Worm (Caenorhabditis elegans) whole organism, L3 larva: Measurements from ENCODE around the gene K08F8.15.

Experiments
- R02D3.7 ChIP-seq: fragments of 150-350 bp; optimal IDR thresholded peaks from 2 replicates; lab custom pipeline; 2014; ENCODE audit warnings: missing biosample characterization, missing genetic modification characterization
- ZK546.5 ChIP-seq: sonication (generic microtip); optimal IDR thresholded peaks from 2 replicates; lab custom pipeline; 2017; ENCODE audit warnings: missing biosample characterization, missing genetic modification characterization
- aly-2 ChIP-seq: fragments of 150-350 bp; optimal IDR thresholded peaks from 2 replicates; lab custom pipeline; 2014; ENCODE audit warnings: missing biosample characterization, missing genetic modification characterization
- ama-1 ChIP-seq: fragments of 150-350 bp; optimal IDR thresholded peaks from 2 replicates; lab custom pipeline; 2018
- ceh-16 ChIP-seq: sonication (generic microtip); optimal IDR thresholded peaks from 2 replicates; lab custom pipeline; 2017; ENCODE audit warnings: missing biosample characterization, missing genetic modification characterization
- ceh-28 ChIP-seq: fragments of 150-350 bp; optimal IDR thresholded peaks from 2 replicates; lab custom pipeline; 2014; ENCODE audit warnings: missing biosample characterization, missing genetic modification reagents, missing genetic modification characterization
- daf-12 ChIP-seq: fragments of 150-350 bp; optimal IDR thresholded peaks from 2 replicates; lab custom pipeline; 2014; ENCODE audit warnings: missing biosample characterization, missing genetic modification reagents, missing genetic modification characterization
- egl-27 ChIP-seq: sonication (generic microtip); optimal IDR thresholded peaks from 4 replicates; lab custom pipeline; 2017; ENCODE audit warnings: missing biosample characterization, missing genetic modification reagents, missing genetic modification characterization
- egl-5 ChIP-seq: fragments of 150-350 bp; optimal IDR thresholded peaks from 2 replicates; lab custom pipeline; 2017; ENCODE audit warnings: missing biosample characterization, missing genetic modification reagents, missing genetic modification characterization, inconsistent platforms
- elt-1 ChIP-seq: fragments of 150-350 bp; optimal IDR thresholded peaks from 2 replicates; lab custom pipeline; 2014; ENCODE audit warnings: missing biosample characterization, missing genetic modification characterization
- elt-2 ChIP-seq: sonication (generic microtip); optimal IDR thresholded peaks from 2 replicates; lab custom pipeline; 2016; ENCODE audit warnings: missing genetic modification reagents, mild to moderate bottlenecking, missing genetic modification characterization, missing compliant biosample characterization
- elt-3 ChIP-seq, 3 experiments: fragments of 150-350 bp in 1 of 3; sonication (generic microtip) in 2 of 3; optimal IDR thresholded peaks; 2 replicates in 2 of 3; 4 replicates in 1 of 3; lab custom pipeline; 2014 to 2017; ENCODE audit warnings: missing biosample characterization in 3 of 3, missing genetic modification characterization in 3 of 3
- eor-1 ChIP-seq, 2 experiments: fragments of 150-350 bp; optimal IDR thresholded peaks; 2 replicates each; lab custom pipeline; 2014 to 2018; ENCODE audit warnings: missing biosample characterization in 2 of 2, missing genetic modification characterization in 2 of 2
- fkh-10 ChIP-seq: sonication (generic microtip); optimal IDR thresholded peaks from 2 replicates; lab custom pipeline; 2017; ENCODE audit warnings: missing biosample characterization, missing genetic modification reagents, missing genetic modification characterization
- fkh-2 ChIP-seq: fragments of 150-350 bp; optimal IDR thresholded peaks from 2 replicates; lab custom pipeline; 2014; ENCODE audit warnings: missing biosample characterization, missing genetic modification reagents, missing genetic modification characterization
- fos-1 ChIP-seq: fragments of 150-350 bp; optimal IDR thresholded peaks from 2 replicates; lab custom pipeline; 2014; ENCODE audit warnings: missing biosample characterization, missing genetic modification characterization
- hmg-11 ChIP-seq: sonication (generic microtip); optimal IDR thresholded peaks from 2 replicates; lab custom pipeline; 2016; ENCODE audit warnings: missing genetic modification characterization, missing compliant biosample characterization
- jun-1 ChIP-seq: fragments of 150-350 bp; optimal IDR thresholded peaks from 2 replicates; lab custom pipeline; 2014; ENCODE audit warnings: missing biosample characterization, missing genetic modification reagents, missing genetic modification characterization
- lin-15B ChIP-seq: fragments of 150-350 bp; optimal IDR thresholded peaks from 2 replicates; lab custom pipeline; 2014; ENCODE audit warnings: missing biosample characterization, missing genetic modification characterization
- lin-39 ChIP-seq: fragments of 150-350 bp; optimal IDR thresholded peaks from 2 replicates; lab custom pipeline; 2018; ENCODE audit warnings: missing biosample characterization, missing genetic modification reagents, missing genetic modification characterization
- lsy-12 ChIP-seq: sonication (generic microtip); optimal IDR thresholded peaks from 2 replicates; lab custom pipeline; 2016; ENCODE audit warnings: mild to moderate bottlenecking, missing genetic modification characterization, missing compliant biosample characterization
- mdl-1 ChIP-seq: fragments of 150-350 bp; optimal IDR thresholded peaks from 2 replicates; lab custom pipeline; 2014; ENCODE audit warnings: missing biosample characterization, missing genetic modification characterization
- nfya-1 ChIP-seq: sonication (generic microtip); optimal IDR thresholded peaks from 2 replicates; lab custom pipeline; 2017; ENCODE audit warnings: missing genetic modification characterization, mild to moderate bottlenecking, missing compliant biosample characterization, antibody characterized with exemption, moderate library complexity; ENCODE audit not compliant: insufficient read depth
- nhr-11 ChIP-seq: fragments of 150-350 bp; optimal IDR thresholded peaks from 2 replicates; lab custom pipeline; 2014; ENCODE audit warnings: missing biosample characterization, missing genetic modification characterization
- nhr-23 ChIP-seq: fragments of 150-350 bp; optimal IDR thresholded peaks from 2 replicates; lab custom pipeline; 2014; ENCODE audit warnings: missing biosample characterization, missing genetic modification reagents, missing genetic modification characterization
- nhr-25 ChIP-seq: sonication (generic microtip); optimal IDR thresholded peaks from 2 replicates; lab custom pipeline; 2017; ENCODE audit warnings: missing biosample characterization, missing genetic modification characterization
- nhr-28 ChIP-seq: fragments of 150-350 bp; optimal IDR thresholded peaks from 2 replicates; lab custom pipeline; 2014; ENCODE audit warnings: missing biosample characterization, missing genetic modification characterization
- nhr-43 ChIP-seq: sonication (generic microtip); optimal IDR thresholded peaks from 2 replicates; lab custom pipeline; 2016; ENCODE audit warnings: mild to moderate bottlenecking, missing genetic modification characterization, missing compliant biosample characterization; ENCODE audit not compliant: poor library complexity, severe bottlenecking
- nhr-76 ChIP-seq: fragments of 150-350 bp; sonication (generic microtip); optimal IDR thresholded peaks from 5 replicates; lab custom pipeline; 2014; ENCODE audit warnings: missing biosample characterization, missing genetic modification characterization
- pha-4 ChIP-seq: fragments of 150-350 bp; optimal IDR thresholded peaks from 2 replicates; lab custom pipeline; 2014; ENCODE audit warnings: missing biosample characterization, missing genetic modification reagents, missing genetic modification characterization
- pqm-1 ChIP-seq: fragments of 150-350 bp; optimal IDR thresholded peaks from 2 replicates; lab custom pipeline; 2017; ENCODE audit warnings: missing biosample characterization, missing genetic modification characterization, inconsistent platforms
- sea-2 ChIP-seq: fragments of 150-350 bp; sonication (generic microtip); optimal IDR thresholded peaks from 4 replicates; lab custom pipeline; 2014; ENCODE audit warnings: missing biosample characterization, missing genetic modification reagents, missing genetic modification characterization
- tbx-2 ChIP-seq: sonication (generic microtip); optimal IDR thresholded peaks from 2 replicates; lab custom pipeline; 2016; ENCODE audit warnings: mild to moderate bottlenecking, missing genetic modification characterization, missing compliant biosample characterization
- unc-62 ChIP-seq: fragments of 150-350 bp; sonication (generic microtip); optimal IDR thresholded peaks from 4 replicates; lab custom pipeline; 2014; ENCODE audit warnings: missing biosample characterization, missing genetic modification reagents, missing genetic modification characterization
- ztf-11 ChIP-seq: fragments of 150-350 bp; optimal IDR thresholded peaks from 2 replicates; lab custom pipeline; 2014; ENCODE audit warnings: missing biosample characterization, missing genetic modification characterization
- ztf-4 ChIP-seq: fragments of 150-350 bp; optimal IDR thresholded peaks from 2 replicates; lab custom pipeline; 2014; ENCODE audit warnings: missing biosample characterization, missing genetic modification characterization

K08F8.15 gene

ce11 chrII:8741277-8741676 lies 25.3 kb upstream of the K08F8.15 start:
- TF ChIP-seq pha-4 (tag; lab: Kevin White, UChicago) (peak; percentile 25), nhr-25 (tag; lab: Kevin White, UChicago) (peak; percentile 20), mdl-1 (tag; lab: Kevin White, UChicago) (peak; percentile 64), egl-5 (peak; percentile 86), eor-1 (tag; optimal IDR thresholded peaks at IDR 0.05; lab: Kevin White, UChicago) (no peak), elt-2 (peak; percentile 50), tbx-2 (tag; lab: Kevin White, UChicago) (no peak), nhr-43 (tag; lab: Kevin White, UChicago) (no peak), fkh-2 (tag; lab: Kevin White, UChicago) (no peak), nfya-1 (tag; lab: Kevin White, UChicago) (peak; percentile 26)
- TF ChIP-seq, all 47 proteins: peak for 6

- TF ChIP-seq lsy-12 (tag; lab: Kevin White, UChicago) (peak; percentile 4), ztf-4 (tag; lab: Kevin White, UChicago) (peak; percentile 31), elt-1 (tag; lab: Kevin White, UChicago) (peak; percentile 82), jun-1 (tag; lab: Kevin White, UChicago) (peak; percentile 66), R02D3.7 (tag; lab: Kevin White, UChicago) (no peak), eor-1 (tag; optimal IDR thresholded peaks at IDR 0.05; lab: Kevin White, UChicago) (no peak), nhr-11 (peak; percentile 80), ama-1 (lab: Kevin White, UChicago) (peak; percentile 63), elt-2 (peak; percentile 72), pqm-1 (tag; lab: Kevin White, UChicago) (peak; percentile 18), ZK546.5 (no peak), mdl-1 (tag; lab: Kevin White, UChicago) (peak; percentile 92), fkh-10 (GFP tag; lab: Kevin White, UChicago) (no peak), elt-3 (tag; optimal IDR thresholded peaks at IDR 0.05; lab: Kevin White, UChicago) (peak in 2 of 3 experiments; percentile 21 to 59), egl-27 (tag; lab: Kevin White, UChicago) (peak; percentile 34), nfya-1 (tag; lab: Kevin White, UChicago) (peak; percentile 42), nhr-25 (tag; lab: Kevin White, UChicago) (peak; percentile 88), nhr-43 (tag; lab: Kevin White, UChicago) (peak; percentile 95), daf-12 (tag; lab: Kevin White, UChicago) (no peak), nhr-28 (tag; lab: Kevin White, UChicago) (no peak), nhr-23 (tag; lab: Kevin White, UChicago) (peak; percentile 85), egl-5 (no peak), tbx-2 (tag; lab: Kevin White, UChicago) (peak; percentile 52)
These were observed 24.4 kb upstream of the K08F8.15 start for ce11 chrII:8742006-8742847.

ce11 chrII:8742972-8743371 lies 23.6 kb upstream of the K08F8.15 start:
- no peak for TF ChIP-seq nhr-23 (tag; lab: Kevin White, UChicago)
- TF ChIP-seq egl-5, result no peak
- peak; percentile 21 for TF ChIP-seq lin-15B

DNA sequence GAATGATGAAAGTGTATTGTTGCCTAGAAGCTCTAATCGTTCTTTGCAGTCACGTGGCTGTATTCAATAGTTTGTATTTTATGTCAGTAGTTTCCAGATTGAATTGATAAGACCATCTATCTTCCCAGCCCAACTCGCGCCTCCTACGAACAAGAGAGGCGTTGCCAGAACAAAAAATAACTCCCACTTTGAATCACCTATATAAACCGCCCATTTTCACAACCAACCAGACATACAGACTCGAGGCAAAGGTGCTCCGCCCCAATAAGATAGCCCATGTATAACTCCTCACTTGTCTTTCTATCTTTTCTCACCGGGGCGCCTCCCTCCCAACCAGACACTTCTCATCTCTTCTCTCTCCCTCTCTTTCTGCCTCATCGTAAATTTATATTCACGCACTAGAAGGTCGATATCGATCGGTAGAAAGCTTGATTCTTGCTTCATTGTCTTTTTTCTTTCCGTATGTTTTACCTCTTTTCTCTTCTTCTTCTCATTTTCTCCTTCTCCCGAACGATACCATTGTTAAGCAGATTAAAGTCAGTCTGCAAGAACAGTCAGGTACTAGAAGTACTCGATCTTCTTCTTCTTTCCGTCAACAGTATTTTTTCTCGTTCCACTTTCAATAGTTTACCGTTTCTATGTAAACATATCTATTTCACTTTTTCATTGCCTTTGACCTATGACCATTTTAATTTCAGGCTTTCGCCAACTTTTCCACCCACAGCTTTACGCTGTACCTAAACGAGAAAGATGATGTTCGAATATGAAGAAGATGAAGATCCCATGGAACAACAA lies 23.0 kb upstream of the K08F8.15 start, which contains the start of gene mak-1:
Gene mak-1, plus strand, starts transcription at position 693 of the 795 bp plus-strand sequence.
- peak; percentile 17 for TF ChIP-seq nhr-23 (tag; lab: Kevin White, UChicago)
- no peak for TF ChIP-seq hmg-11 (tag; lab: Kevin White, UChicago)
- TF ChIP-seq nhr-25 (tag; lab: Kevin White, UChicago), result peak; percentile 55
- TF ChIP-seq fkh-2 (tag; lab: Kevin White, UChicago), result no peak
- TF ChIP-seq pqm-1 (tag; lab: Kevin White, UChicago), result peak; percentile 46
- no peak for TF ChIP-seq nhr-11
- no peak for TF ChIP-seq sea-2 (GFP tag; lab: Kevin White, UChicago)
- TF ChIP-seq nhr-76 (tag; lab: Kevin White, UChicago), result no peak
- TF ChIP-seq ztf-11, result no peak
- TF ChIP-seq fos-1 (tag; lab: Kevin White, UChicago), result no peak
- TF ChIP-seq ama-1 (lab: Kevin White, UChicago), result peak; percentile 94
- TF ChIP-seq elt-2, result peak; percentile 90
- peak; percentile 76 for TF ChIP-seq nfya-1 (tag; lab: Kevin White, UChicago)
- TF ChIP-seq ZK546.5, result no peak
- no peak for TF ChIP-seq aly-2 (tag; lab: Kevin White, UChicago)
- peak; percentile 75 for TF ChIP-seq jun-1 (tag; lab: Kevin White, UChicago)
- TF ChIP-seq nhr-43 (tag; lab: Kevin White, UChicago), result peak; percentile 65
- no peak for TF ChIP-seq unc-62 (GFP tag; lab: Kevin White, UChicago)
- no peak for TF ChIP-seq ceh-16 (tag; lab: Kevin White, UChicago)
- peak; percentile 30 for TF ChIP-seq lin-39 (tag; lab: Kevin White, UChicago)
- TF ChIP-seq lsy-12 (tag; lab: Kevin White, UChicago), result no peak
- no peak for TF ChIP-seq ceh-28 (tag; lab: Kevin White, UChicago)
- TF ChIP-seq R02D3.7 (tag; lab: Kevin White, UChicago), result no peak
- TF ChIP-seq mdl-1 (tag; lab: Kevin White, UChicago), result no peak
- no peak for TF ChIP-seq ztf-4 (tag; lab: Kevin White, UChicago)
- TF ChIP-seq, all 47 proteins: peak for 9
